Worm (Caenorhabditis elegans) whole organism, midembryonic: ENCODE results near the gene F40G12.11.

Experiments used
- T22C8.4 ChIP-seq: fragments of 200-800 bp; sonication (Bioruptor generic); IDR thresholded peaks from 2 replicates; pipeline ENCODE4 v1.3.6; 2022; ENCODE audit warnings: missing genetic modification characterization, missing compliant biosample characterization
- flt-1 ChIP-seq: fragments of 200-800 bp; sonication (Bioruptor generic); IDR thresholded peaks from 2 replicates; pipeline ENCODE4 v1.3.6; 2022; ENCODE audit warnings: missing genetic modification characterization, missing compliant biosample characterization

- TF ChIP-seq T22C8.4 = no peak
- TF ChIP-seq flt-1 (GFP tag; lab: Robert Waterston, UW) = no peak
Measured at ce11 chrV:14270729-14271128, 15.2 kb upstream of the F40G12.11 start, which contains the start of gene F40G12.5.
